Worm (Caenorhabditis elegans) whole organism, midembryonic: ENCODE measurements around the gene lpr-5.

Source experiments
- T22C8.4 ChIP-seq: fragments of 200-800 bp; sonication (Bioruptor generic); IDR thresholded peaks from 2 replicates; pipeline ENCODE4 v1.3.6; 2022; ENCODE audit warnings: missing genetic modification characterization, missing compliant biosample characterization
- cog-1 ChIP-seq: sonication (generic microtip); optimal IDR thresholded peaks from 2 replicates; lab custom pipeline; 2016; ENCODE audit warnings: missing genetic modification characterization, missing compliant biosample characterization
- flt-1 ChIP-seq: fragments of 200-800 bp; sonication (Bioruptor generic); IDR thresholded peaks from 2 replicates; pipeline ENCODE4 v1.3.6; 2022; ENCODE audit warnings: missing genetic modification characterization, missing compliant biosample characterization
- klf-2 ChIP-seq: fragments of 200-800 bp; sonication (Bioruptor generic); conservative IDR thresholded peaks from 2 replicates; pipeline ENCODE4 v1.3.6; 2022; ENCODE audit warnings: missing genetic modification reagents, missing genetic modification characterization, missing compliant biosample characterization
- med-1 ChIP-seq: sonication (generic microtip); optimal IDR thresholded peaks from 2 replicates; lab custom pipeline; 2017; ENCODE audit warnings: missing genetic modification characterization, mild to moderate bottlenecking, missing compliant biosample characterization, antibody characterized with exemption, missing genetic modification reagents; ENCODE audit not compliant: insufficient read depth
- ref-1 ChIP-seq: fragments of 200-800 bp; sonication (Bioruptor generic); conservative IDR thresholded peaks from 2 replicates; pipeline ENCODE4 v1.3.6; 2022; ENCODE audit warnings: missing genetic modification reagents, missing genetic modification characterization, missing compliant biosample characterization
- tab-1 ChIP-seq: fragments of 200-800 bp; sonication (Bioruptor generic); IDR thresholded peaks from 2 replicates; pipeline ENCODE4 v1.3.6; 2022; ENCODE audit warnings: missing genetic modification characterization, missing compliant biosample characterization
- ztf-23 ChIP-seq: fragments of 200-800 bp; sonication (Bioruptor generic); IDR thresholded peaks from 2 replicates; pipeline ENCODE4 v1.3.6; 2022; ENCODE audit warnings: missing genetic modification reagents, missing genetic modification characterization, missing compliant biosample characterization
- ztf-29 ChIP-seq: fragments of 200-800 bp; sonication (Bioruptor generic); IDR thresholded peaks from 2 replicates; pipeline ENCODE4 v1.3.6; 2022; ENCODE audit warnings: missing genetic modification reagents, missing genetic modification characterization, missing compliant biosample characterization

Gene lpr-5

ce11 chrX:11098086-11098485 lies 36.2 kb downstream of the lpr-5 start, which contains the start of gene W02H3.3:
TSS of gene W02H3.3 (minus strand) at chrX:11098186.
- TF ChIP-seq T22C8.4 (GFP tag; lab: Robert Waterston, UW): no peak
- TF ChIP-seq ztf-29: no peak
- TF ChIP-seq tab-1 (GFP tag; lab: Robert Waterston, UW): no peak

DNA sequence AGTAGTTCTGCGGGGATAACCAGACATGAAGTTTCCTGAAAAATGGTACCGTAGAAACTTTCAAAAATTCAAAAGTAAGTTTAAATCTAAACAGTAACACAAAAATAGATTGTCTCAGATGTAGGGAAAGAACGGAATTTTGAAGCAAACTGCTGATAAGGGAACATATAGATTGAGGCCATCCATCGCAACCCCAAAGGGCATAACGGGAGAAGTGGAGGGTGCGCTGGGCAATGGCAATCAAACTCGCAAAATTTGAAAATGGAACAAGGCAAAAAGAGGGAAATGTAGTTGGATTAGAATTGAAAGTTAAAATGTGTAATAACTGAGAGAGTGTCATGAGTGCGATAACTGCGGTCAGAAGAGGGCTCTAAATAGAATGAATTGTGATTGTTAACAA lies 41.2 kb downstream of the lpr-5 start:
- TF ChIP-seq ztf-29 (no peak), ztf-23 (GFP tag; lab: Robert Waterston, UW) (no peak), T22C8.4 (GFP tag; lab: Robert Waterston, UW) (no peak), tab-1 (GFP tag; lab: Robert Waterston, UW) (no peak), cog-1 (tag; lab: Kevin White, UChicago) (no peak), med-1 (GFP tag; lab: Kevin White, UChicago) (no peak), flt-1 (GFP tag; lab: Robert Waterston, UW) (no peak), klf-2 (GFP tag; lab: Robert Waterston, UW) (no peak), ref-1 (GFP tag; lab: Robert Waterston, UW) (no peak)

DNA sequence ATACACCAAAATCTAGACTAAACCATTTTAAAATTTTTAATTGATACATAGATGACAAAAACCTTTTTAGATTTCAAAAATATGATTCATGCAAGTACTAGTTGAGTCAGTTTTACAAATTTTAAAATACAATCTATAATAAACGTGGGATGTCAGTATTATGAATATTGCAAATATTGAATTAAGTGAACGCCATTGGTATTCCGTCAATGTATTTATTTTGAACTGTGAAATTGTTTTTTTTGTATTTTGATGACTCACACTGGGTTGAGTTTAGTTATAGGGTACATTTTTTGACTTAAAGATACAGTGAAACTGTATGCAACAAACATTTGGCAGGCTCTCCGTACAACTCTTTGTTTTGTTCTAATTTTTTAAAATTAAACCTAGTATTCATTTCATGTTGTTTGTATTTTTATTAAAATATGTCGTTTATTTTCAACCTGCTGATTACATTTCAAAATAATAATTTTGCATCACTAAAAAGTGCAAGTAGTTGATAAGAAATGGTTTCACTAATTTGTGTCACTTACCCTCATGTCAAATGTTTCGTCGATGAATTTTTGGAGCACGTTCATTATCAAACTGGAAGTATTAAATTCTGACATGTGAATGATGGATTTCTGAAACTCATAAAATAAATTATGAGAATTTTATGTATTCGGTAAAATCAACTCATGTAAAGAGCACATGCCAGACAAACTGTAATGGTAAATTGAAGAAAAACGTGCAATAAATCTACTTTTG lies 43.1 kb downstream of the lpr-5 start, which contains the start of gene W02H3.1:
TSS of gene W02H3.1 (minus strand) at position 578 of the 747 bp plus-strand sequence.
- TF ChIP-seq ztf-29: no peak
- no peak for TF ChIP-seq flt-1 (GFP tag; lab: Robert Waterston, UW)
- no peak for TF ChIP-seq tab-1 (GFP tag; lab: Robert Waterston, UW)
- no peak for TF ChIP-seq T22C8.4 (GFP tag; lab: Robert Waterston, UW)
- no peak for TF ChIP-seq cog-1 (tag; lab: Kevin White, UChicago)
- no peak for TF ChIP-seq ref-1 (GFP tag; lab: Robert Waterston, UW)
- no peak for TF ChIP-seq klf-2 (GFP tag; lab: Robert Waterston, UW)
- no peak for TF ChIP-seq ztf-23 (GFP tag; lab: Robert Waterston, UW)
- no peak for TF ChIP-seq med-1 (GFP tag; lab: Kevin White, UChicago)

- no peak for TF ChIP-seq T22C8.4 (GFP tag; lab: Robert Waterston, UW)
- TF ChIP-seq klf-2 (GFP tag; lab: Robert Waterston, UW): no peak
- no peak for TF ChIP-seq tab-1 (GFP tag; lab: Robert Waterston, UW)
These were observed 45.2 kb downstream of the lpr-5 start, which contains the start of gene clc-17 for ce11 chrX:11107076-11107475. TSS of gene clc-17 (plus strand) at chrX:11107376.

DNA sequence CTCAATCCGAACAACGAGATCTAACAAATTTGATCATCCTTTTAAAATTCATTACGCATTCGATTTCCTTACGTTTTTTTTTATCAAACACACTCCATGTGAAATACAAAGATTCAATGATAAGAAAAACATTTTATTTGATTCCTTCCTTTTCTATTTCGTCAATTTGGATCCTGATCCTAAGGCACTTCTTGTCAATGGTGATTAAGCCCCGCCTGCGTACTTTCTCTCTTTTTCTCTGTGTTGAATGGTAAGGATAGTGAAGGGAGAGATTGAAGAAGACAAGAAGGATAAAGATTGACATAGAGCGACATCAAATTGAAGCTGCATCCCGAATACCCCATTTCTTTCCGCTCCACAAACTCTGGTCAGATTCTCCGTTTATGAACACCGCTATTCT lies 47.3 kb downstream of the lpr-5 start, which contains the start of gene grd-1:
TSS of gene grd-1 (plus strand) at position 241 of the 400 bp plus-strand sequence.
- TF ChIP-seq tab-1 (GFP tag; lab: Robert Waterston, UW) (no peak), med-1 (GFP tag; lab: Kevin White, UChicago) (no peak), klf-2 (GFP tag; lab: Robert Waterston, UW) (no peak), cog-1 (tag; lab: Kevin White, UChicago) (no peak), ztf-23 (GFP tag; lab: Robert Waterston, UW) (no peak), T22C8.4 (GFP tag; lab: Robert Waterston, UW) (no peak), ref-1 (GFP tag; lab: Robert Waterston, UW) (no peak), ztf-29 (no peak), flt-1 (GFP tag; lab: Robert Waterston, UW) (no peak)
